Worm (Caenorhabditis elegans) whole organism, young adult: ENCODE results near the gene nlp-7.
A peak's percentile ranks its signal among the peaks of the same experiment; 100 is the strongest.

ENCODE experiments used
- B0019.2 ChIP-seq: fragments of 200-800 bp; sonication (Bioruptor generic); conservative IDR thresholded peaks from 2 replicates; pipeline ENCODE4 v1.3.6; 2022; ENCODE audit warnings: missing genetic modification reagents, missing genetic modification characterization, missing compliant biosample characterization
- C06A6.2 ChIP-seq: fragments of 200-800 bp; sonication (Bioruptor generic); conservative IDR thresholded peaks from 2 replicates; pipeline ENCODE4 v1.3.6; 2022; ENCODE audit warnings: missing genetic modification characterization, missing compliant biosample characterization
- C17E4.6 ChIP-seq: fragments of 200-800 bp; sonication (Bioruptor generic); IDR thresholded peaks from 2 replicates; pipeline ENCODE4 v1.3.6; 2022; ENCODE audit warnings: missing genetic modification reagents, missing genetic modification characterization, missing compliant biosample characterization
- F33H1.4 ChIP-seq: fragments of 200-800 bp; sonication (Bioruptor generic); IDR thresholded peaks from 2 replicates; pipeline ENCODE4 v1.3.6; 2022; ENCODE audit warnings: missing genetic modification reagents, missing genetic modification characterization, missing compliant biosample characterization
- F49E8.2 ChIP-seq: sonication (generic microtip); optimal IDR thresholded peaks from 3 replicates; lab custom pipeline; 2017; ENCODE audit warnings: missing genetic modification characterization, mild to moderate bottlenecking, missing compliant biosample characterization, antibody characterized with exemption, moderate library complexity; ENCODE audit not compliant: insufficient read depth
- F57A8.1 ChIP-seq: fragments of 200-800 bp; sonication (Bioruptor generic); optimal IDR thresholded peaks from 2 replicates; lab custom pipeline; 2018; ENCODE audit warnings: mild to moderate bottlenecking, missing genetic modification characterization, moderate library complexity, missing compliant biosample characterization
- F57C9.4 ChIP-seq: sonication (generic microtip); optimal IDR thresholded peaks from 2 replicates; lab custom pipeline; 2017; ENCODE audit warnings: mild to moderate bottlenecking, missing genetic modification characterization, missing compliant biosample characterization
- K11D2.4 ChIP-seq: fragments of 200-800 bp; sonication (Bioruptor generic); IDR thresholded peaks from 2 replicates; pipeline ENCODE4 v1.3.6; 2022; ENCODE audit warnings: missing genetic modification reagents, missing genetic modification characterization, missing compliant biosample characterization
- K12H6.12 ChIP-seq: fragments of 200-800 bp; sonication (Bioruptor generic); optimal IDR thresholded peaks from 2 replicates; lab custom pipeline; 2018; ENCODE audit warnings: mild to moderate bottlenecking, missing genetic modification characterization, missing compliant biosample characterization
- T26A5.8 ChIP-seq: sonication (generic microtip); optimal IDR thresholded peaks from 2 replicates; lab custom pipeline; 2016; ENCODE audit warnings: missing genetic modification characterization, missing compliant biosample characterization
- Y53G8AR.9 ChIP-seq: fragments of 200-800 bp; sonication (Bioruptor generic); conservative IDR thresholded peaks from 2 replicates; pipeline ENCODE4 v1.3.6; 2022; ENCODE audit warnings: missing genetic modification reagents, missing genetic modification characterization, missing compliant biosample characterization
- Y95B8A.8 ChIP-seq: fragments of 200-800 bp; sonication (Bioruptor generic); IDR thresholded peaks from 2 replicates; pipeline ENCODE4 v1.3.6; 2022; ENCODE audit warnings: missing genetic modification reagents, missing genetic modification characterization, missing compliant biosample characterization
- athp-1 ChIP-seq: sonication (generic microtip); optimal IDR thresholded peaks from 2 replicates; lab custom pipeline; 2017; ENCODE audit warnings: mild to moderate bottlenecking, missing genetic modification characterization, missing compliant biosample characterization
- attf-5 ChIP-seq: fragments of 200-800 bp; sonication (Bioruptor generic); optimal IDR thresholded peaks from 2 replicates; lab custom pipeline; 2018; ENCODE audit warnings: mild to moderate bottlenecking, missing genetic modification characterization, missing compliant biosample characterization
- attf-6 ChIP-seq: fragments of 200-800 bp; sonication (Bioruptor generic); IDR thresholded peaks from 2 replicates; pipeline ENCODE4 v1.3.6; 2022; ENCODE audit warnings: missing genetic modification reagents, missing genetic modification characterization, missing compliant biosample characterization
- bed-2 ChIP-seq: fragments of 200-800 bp; sonication (Bioruptor generic); IDR thresholded peaks from 2 replicates; pipeline ENCODE4 v1.3.6; 2022; ENCODE audit warnings: missing genetic modification reagents, missing genetic modification characterization, missing compliant biosample characterization
- ccch-3 ChIP-seq: fragments of 200-800 bp; sonication (Bioruptor generic); optimal IDR thresholded peaks from 2 replicates; lab custom pipeline; 2018; ENCODE audit warnings: mild to moderate bottlenecking, missing genetic modification characterization, missing compliant biosample characterization
- ceh-58 ChIP-seq: fragments of 200-800 bp; sonication (Bioruptor generic); IDR thresholded peaks from 2 replicates; pipeline ENCODE4 v1.3.6; 2022; ENCODE audit warnings: missing genetic modification characterization, missing compliant biosample characterization
- die-1 ChIP-seq: sonication (generic microtip); optimal IDR thresholded peaks from 2 replicates; lab custom pipeline; 2016; ENCODE audit warnings: missing genotype, mild to moderate bottlenecking, missing genetic modification characterization, missing compliant biosample characterization
- dox-1 ChIP-seq: fragments of 200-800 bp; sonication (Bioruptor generic); IDR thresholded peaks from 2 replicates; pipeline ENCODE4 v1.3.6; 2022; ENCODE audit warnings: missing genetic modification reagents, missing genetic modification characterization, missing compliant biosample characterization
- dpl-1 ChIP-seq: fragments of 150-350 bp; optimal IDR thresholded peaks from 2 replicates; lab custom pipeline; 2014; ENCODE audit warnings: missing biosample characterization, missing genetic modification reagents, missing genetic modification characterization
- hrde-1 ChIP-seq: sonication (generic microtip); optimal IDR thresholded peaks from 2 replicates; lab custom pipeline; 2016; ENCODE audit warnings: missing genetic modification characterization, mild to moderate bottlenecking, missing compliant biosample characterization, moderate library complexity, missing genotype, missing genetic modification reagents, borderline replicate concordance
- lin-26 ChIP-seq: fragments of 200-800 bp; sonication (Bioruptor generic); IDR thresholded peaks from 2 replicates; pipeline ENCODE4 v1.3.6; 2022; ENCODE audit warnings: missing genetic modification reagents, missing genetic modification characterization, missing compliant biosample characterization
- lin-35 ChIP-seq, 3 experiments: fragments of 150-350 bp in 2 of 3; sonication (generic microtip) in 1 of 3; optimal IDR thresholded peaks; 2 replicates each; lab custom pipeline; 2014 to 2018; ENCODE audit warnings: missing biosample characterization in 3 of 3, missing genetic modification characterization in 3 of 3, missing genetic modification reagents in 3 of 3
- madf-3 ChIP-seq: fragments of 200-800 bp; sonication (Bioruptor generic); IDR thresholded peaks from 2 replicates; pipeline ENCODE4 v1.3.6; 2022; ENCODE audit warnings: missing genetic modification reagents, missing genetic modification characterization, missing compliant biosample characterization
- madf-6 ChIP-seq: fragments of 200-800 bp; sonication (Bioruptor generic); IDR thresholded peaks from 2 replicates; pipeline ENCODE4 v1.3.6; 2022; ENCODE audit warnings: missing genetic modification reagents, missing genetic modification characterization, missing compliant biosample characterization
- mel-28 ChIP-seq: sonication (generic microtip); optimal IDR thresholded peaks from 2 replicates; lab custom pipeline; 2016; ENCODE audit warnings: borderline replicate concordance, mild to moderate bottlenecking, missing genetic modification characterization, missing compliant biosample characterization
- mes-4 ChIP-seq: sonication (generic microtip); optimal IDR thresholded peaks from 2 replicates; lab custom pipeline; 2016; ENCODE audit warnings: missing genotype, missing genetic modification characterization, missing compliant biosample characterization
- nfya-2 ChIP-seq: fragments of 200-800 bp; sonication (Bioruptor generic); IDR thresholded peaks from 2 replicates; pipeline ENCODE4 v1.3.6; 2022; ENCODE audit warnings: missing genetic modification reagents, missing genetic modification characterization, missing compliant biosample characterization
- nhr-27 ChIP-seq: fragments of 200-800 bp; sonication (Bioruptor generic); optimal IDR thresholded peaks from 2 replicates; lab custom pipeline; 2018; ENCODE audit warnings: mild to moderate bottlenecking, missing genetic modification characterization, moderate library complexity, missing compliant biosample characterization
- rcor-1 ChIP-seq: fragments of 200-800 bp; sonication (Bioruptor generic); IDR thresholded peaks from 2 replicates; pipeline ENCODE4 v1.3.6; 2022; ENCODE audit warnings: missing genetic modification reagents, missing genetic modification characterization, missing compliant biosample characterization
- rec-8 ChIP-seq, 2 experiments: sonication (generic microtip); optimal IDR thresholded peaks; 2 replicates each; lab custom pipeline; 2016; ENCODE audit warnings: mild to moderate bottlenecking in 2 of 2, missing genetic modification characterization in 2 of 2, missing genetic modification reagents in 2 of 2, missing genotype in 2 of 2, missing biosample characterization in 1 of 2, missing compliant biosample characterization in 1 of 2, moderate library complexity in 1 of 2
- snpc-1.1 ChIP-seq: sonication (generic microtip); optimal IDR thresholded peaks from 2 replicates; lab custom pipeline; 2017; ENCODE audit warnings: missing genetic modification characterization, mild to moderate bottlenecking, missing compliant biosample characterization, antibody characterized with exemption, moderate library complexity, missing genotype, missing genetic modification reagents; ENCODE audit not compliant: insufficient read depth
- sptf-2 ChIP-seq: fragments of 200-800 bp; sonication (Bioruptor generic); optimal IDR thresholded peaks from 2 replicates; lab custom pipeline; 2018; ENCODE audit warnings: mild to moderate bottlenecking, missing genetic modification characterization, missing compliant biosample characterization
- tbp1 ChIP-seq: fragments of 200-800 bp; sonication (Bioruptor generic); optimal IDR thresholded peaks from 2 replicates; lab custom pipeline; 2018; ENCODE audit warnings: mild to moderate bottlenecking, missing genetic modification characterization, missing compliant biosample characterization
- tlf-1 ChIP-seq: fragments of 200-800 bp; sonication (Bioruptor generic); optimal IDR thresholded peaks from 2 replicates; lab custom pipeline; 2018; ENCODE audit warnings: mild to moderate bottlenecking, missing genetic modification characterization, missing compliant biosample characterization
- xnd-1 ChIP-seq: sonication (generic microtip); optimal IDR thresholded peaks from 2 replicates; lab custom pipeline; 2016; ENCODE audit warnings: missing genotype, missing genetic modification reagents, missing genetic modification characterization, missing compliant biosample characterization
- ztf-25 ChIP-seq: fragments of 200-800 bp; sonication (Bioruptor generic); IDR thresholded peaks from 2 replicates; pipeline ENCODE4 v1.3.6; 2022; ENCODE audit warnings: missing genetic modification reagents, missing genetic modification characterization, missing compliant biosample characterization
- ztf-26 ChIP-seq: sonication (generic microtip); optimal IDR thresholded peaks from 2 replicates; lab custom pipeline; 2017; ENCODE audit warnings: missing genetic modification characterization, missing compliant biosample characterization

The nlp-7 gene

DNA sequence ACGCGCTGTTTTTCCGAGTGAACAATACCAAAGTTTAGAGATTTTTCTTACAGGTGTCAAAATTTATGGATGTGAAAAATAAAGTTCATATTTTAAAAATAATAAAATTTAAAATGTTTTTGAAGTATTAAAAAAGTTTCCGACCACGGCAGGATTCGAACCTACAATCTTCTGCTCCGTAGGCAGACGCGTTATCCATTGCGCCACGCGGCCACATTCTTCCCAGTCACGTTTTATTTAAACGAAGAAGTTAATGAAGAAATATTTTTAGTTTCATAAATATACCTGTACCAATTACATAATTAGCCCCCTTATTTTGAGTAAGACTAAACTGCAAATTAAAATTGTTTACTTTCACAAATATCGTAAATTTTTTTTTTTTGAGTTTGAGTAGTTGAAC, 47.7 kb downstream of the nlp-7 start (continued):
- no peak for TF ChIP-seq ccch-3 (GFP tag; lab: Kevin White, UChicago)
- TF ChIP-seq attf-6 (GFP tag; lab: Robert Waterston, UW): no peak
- TF ChIP-seq dox-1 (GFP tag; lab: Robert Waterston, UW): peak; percentile 41; the same call in 1 of the 2 replicates
- no peak for TF ChIP-seq C06A6.2 (GFP tag; lab: Robert Waterston, UW)
- TF ChIP-seq F49E8.2 (tag; lab: Kevin White, UChicago): no peak
- TF ChIP-seq lin-35 (GFP tag; optimal IDR thresholded peaks at IDR 0.05; lab: Kevin White, UChicago): peak in 1 of 3 experiments; percentile 61
- no peak for TF ChIP-seq F57C9.4 (tag; lab: Kevin White, UChicago)
- no peak for TF ChIP-seq B0019.2 (GFP tag; lab: Robert Waterston, UW)
- no peak for TF ChIP-seq madf-3 (GFP tag; lab: Robert Waterston, UW)
- no peak for TF ChIP-seq Y53G8AR.9 (GFP tag; lab: Robert Waterston, UW)
- no peak for TF ChIP-seq mel-28 (tag; lab: Kevin White, UChicago)
- TF ChIP-seq C17E4.6 (GFP tag; lab: Robert Waterston, UW): no peak
- no peak for TF ChIP-seq ceh-58 (GFP tag; lab: Robert Waterston, UW)
- TF ChIP-seq bed-2 (GFP tag; lab: Robert Waterston, UW): no peak
- TF ChIP-seq snpc-1.1 (tag; lab: Kevin White, UChicago): peak; percentile 68
- no peak for TF ChIP-seq dpl-1 (GFP tag; lab: Kevin White, UChicago)
- TF ChIP-seq T26A5.8 (tag; lab: Kevin White, UChicago): no peak
- TF ChIP-seq lin-26: peak; percentile 88
- no peak for TF ChIP-seq tlf-1
- TF ChIP-seq Y95B8A.8 (GFP tag; lab: Robert Waterston, UW): no peak
- peak; percentile 83 for TF ChIP-seq die-1 (tag; lab: Kevin White, UChicago)
- TF ChIP-seq rec-8 (tag; optimal IDR thresholded peaks at IDR 0.05; lab: Kevin White, UChicago): peak; percentile 50 to 71
- TF ChIP-seq tbp1 (GFP tag; lab: Kevin White, UChicago): peak; percentile 90
- TF ChIP-seq sptf-2 (GFP tag; lab: Kevin White, UChicago): no peak
- no peak for TF ChIP-seq nhr-27 (tag; lab: Kevin White, UChicago)
- TF ChIP-seq mes-4: peak; percentile 60
- peak; percentile 89 for TF ChIP-seq ztf-25
- TF ChIP-seq nfya-2 (GFP tag; lab: Robert Waterston, UW): no peak
- TF ChIP-seq hrde-1 (tag; lab: Kevin White, UChicago): peak; percentile 43
- no peak for TF ChIP-seq F33H1.4
- TF ChIP-seq K11D2.4 (GFP tag; lab: Robert Waterston, UW): no peak
- peak; percentile 73 for TF ChIP-seq rcor-1 (GFP tag; lab: Robert Waterston, UW)
- TF ChIP-seq madf-6: peak; percentile 30; the same call in 1 of the 2 replicates
- peak; percentile 42 for TF ChIP-seq athp-1 (tag; lab: Kevin White, UChicago)
- no peak for TF ChIP-seq ztf-26
- no peak for TF ChIP-seq F57A8.1
- TF ChIP-seq xnd-1 (tag; lab: Kevin White, UChicago): no peak
- TF ChIP-seq K12H6.12 (tag; lab: Kevin White, UChicago): no peak
- TF ChIP-seq attf-5 (GFP tag; lab: Kevin White, UChicago): peak; percentile 6
